Worm (Caenorhabditis elegans): ENCODE results near the gene B0304.4.
A peak's percentile ranks its signal among the peaks of the same experiment; 100 is the strongest.

Gene B0304.4

DNA sequence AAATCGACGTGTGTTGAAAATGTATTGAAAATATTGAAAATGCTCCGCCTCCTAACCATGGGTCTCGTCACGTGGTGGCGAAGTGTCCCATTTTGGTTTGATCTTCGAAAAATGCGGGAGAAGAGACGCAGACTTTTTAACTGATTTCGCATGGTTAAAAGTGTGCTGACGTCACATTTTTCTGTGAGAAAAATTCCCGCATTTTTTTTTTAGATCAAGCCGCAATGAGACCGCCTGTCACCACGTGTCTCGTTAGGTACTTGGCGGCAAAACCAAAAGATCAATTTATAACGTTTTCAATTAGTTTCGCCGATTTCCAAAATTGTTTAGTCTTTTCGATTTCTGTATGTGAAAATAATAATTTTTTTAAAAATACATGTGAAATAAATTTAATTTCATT is 2.2 kb upstream of the B0304.4 start:
- TF ChIP-seq irx-1 (tag; optimal IDR thresholded peaks at IDR 0.05), result no peak
- no peak for TF ChIP-seq C34B4.2 (tag; optimal IDR thresholded peaks at IDR 0.05)
- TF ChIP-seq pax-3 (tag; optimal IDR thresholded peaks at IDR 0.05), result no peak

DNA sequence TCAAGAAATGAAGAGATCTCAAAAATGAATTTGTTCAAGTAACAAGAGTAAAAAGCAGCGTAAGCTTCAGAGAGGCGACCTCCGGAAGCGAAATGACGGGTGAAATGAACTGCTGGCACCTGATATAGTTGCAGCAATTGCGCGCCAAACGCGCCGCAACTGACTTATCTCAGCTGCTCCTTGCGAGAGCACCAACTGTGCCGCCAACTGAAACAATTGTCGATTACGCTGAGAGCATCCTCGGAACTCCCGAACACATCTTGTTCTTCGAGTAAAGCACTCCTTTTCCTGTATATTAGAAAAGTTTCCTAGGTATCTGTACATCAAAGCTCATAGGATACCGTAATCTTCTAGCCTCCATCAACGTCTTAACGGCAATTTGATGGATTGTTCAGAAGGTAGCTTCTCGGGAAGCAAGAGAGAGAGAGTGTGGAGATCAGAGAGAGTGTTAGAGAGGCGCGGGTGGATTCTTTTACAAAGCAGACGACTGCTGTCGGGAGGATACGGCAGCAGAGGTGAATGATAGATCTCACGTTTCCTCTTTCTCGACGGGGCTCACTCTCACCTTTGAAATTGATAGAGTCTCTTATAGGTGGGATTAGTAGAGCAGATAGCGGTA is 2.9 kb downstream of the B0304.4 start:
- TF ChIP-seq efl-1 (optimal IDR thresholded peaks at IDR 0.05) (no peak), efl-1 (GFP tag; optimal IDR thresholded peaks at IDR 0.05 in 1 of 2) (no peak), nhr-71 (tag; optimal IDR thresholded peaks at IDR 0.05) (peak; percentile 53), mab-9 (GFP tag; IDR thresholded peaks at IDR 0.05) (no peak), mdl-1 (tag; optimal IDR thresholded peaks at IDR 0.05) (no peak), unc-130 (tag; optimal IDR thresholded peaks at IDR 0.05) (peak; percentile 16), nhr-19 (GFP tag; conservative IDR thresholded peaks at IDR 0.05) (0 out of 2 replicates have a peak, but pooled peaks have one; percentile 23), nhr-20 (tag; optimal IDR thresholded peaks at IDR 0.05) (peak; percentile 14), unc-86 (tag; optimal IDR thresholded peaks at IDR 0.05) (no peak), ceh-8 (GFP tag; optimal IDR thresholded peaks at IDR 0.05) (no peak), lin-14 (GFP tag; optimal IDR thresholded peaks at IDR 0.05) (peak; percentile 77), jun-1 (tag; optimal IDR thresholded peaks at IDR 0.05) (no peak), egl-13 (tag; optimal IDR thresholded peaks at IDR 0.05) (no peak), xbp-1 (tag; optimal IDR thresholded peaks at IDR 0.05) (no peak), lsy-2 (tag; optimal IDR thresholded peaks at IDR 0.05) (peak in 1 of 2 experiments; percentile 25), rnt-1 (tag; optimal IDR thresholded peaks at IDR 0.05) (peak; percentile 70)

DNA sequence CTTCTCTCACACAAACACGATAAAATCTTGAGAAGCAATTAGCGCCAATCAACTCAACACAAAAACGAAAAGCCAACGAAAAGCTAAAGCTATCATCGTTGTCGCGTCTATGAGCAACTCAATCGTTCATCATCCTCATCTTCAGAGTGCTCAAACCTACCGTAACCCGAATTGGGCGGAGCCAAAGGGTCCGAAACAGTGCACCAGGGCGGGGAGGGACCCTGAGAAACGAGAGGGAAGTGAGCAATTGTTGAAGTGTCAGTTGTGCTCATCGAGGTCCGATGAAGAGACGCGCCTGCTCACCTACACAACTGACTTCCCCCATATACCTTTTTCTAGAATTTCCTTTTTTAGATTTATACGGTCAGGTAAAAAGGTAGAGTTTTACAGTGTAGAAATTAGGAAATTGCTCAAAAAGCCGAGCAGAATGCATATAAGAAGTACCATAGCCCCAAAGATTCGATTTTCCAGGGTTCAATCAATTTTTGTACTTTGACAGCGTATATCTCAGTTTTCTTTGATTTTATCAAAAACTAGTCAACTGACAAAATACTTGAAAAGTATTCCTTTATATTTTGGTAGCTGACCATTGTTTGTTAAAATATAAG is 4.6 kb downstream of the B0304.4 start, which contains the start of gene hlh-1:
hlh-1 (plus strand) TSS at position 275 of the 608 bp plus-strand sequence.
- TF ChIP-seq aly-2 (tag; optimal IDR thresholded peaks at IDR 0.05), result no peak
- TF ChIP-seq elt-3 (tag; optimal IDR thresholded peaks at IDR 0.05), result no peak
- TF ChIP-seq F16B12.6 (tag; optimal IDR thresholded peaks at IDR 0.05), result no peak
- no peak for TF ChIP-seq fkh-4 (tag; optimal IDR thresholded peaks at IDR 0.05; ENCODE audit: borderline replicate concordance)
- TF ChIP-seq fkh-10 (GFP tag; optimal IDR thresholded peaks at IDR 0.05), result no peak
- TF ChIP-seq egl-27 (tag; optimal IDR thresholded peaks at IDR 0.05), result no peak
- TF ChIP-seq unc-130 (tag; optimal IDR thresholded peaks at IDR 0.05), result peak; percentile 15
- peak; percentile 18 for TF ChIP-seq tbx-2 (tag; optimal IDR thresholded peaks at IDR 0.05)
- no peak for TF ChIP-seq zag-1 (tag; optimal IDR thresholded peaks at IDR 0.05)
- no peak for TF ChIP-seq C16A3.4 (tag; optimal IDR thresholded peaks at IDR 0.05)
- TF ChIP-seq vab-15 (tag; optimal IDR thresholded peaks at IDR 0.05), result peak; percentile 31
- TF ChIP-seq nhr-71 (tag; optimal IDR thresholded peaks at IDR 0.05), result peak; percentile 79
- no peak for TF ChIP-seq nhr-11 (tag; optimal IDR thresholded peaks at IDR 0.05)
- no peak for TF ChIP-seq lin-15B (tag; optimal IDR thresholded peaks at IDR 0.05)
- TF ChIP-seq xbp-1 (tag; optimal IDR thresholded peaks at IDR 0.05), result no peak
- TF ChIP-seq sptf-1 (tag; optimal IDR thresholded peaks at IDR 0.05), result no peak
- TF ChIP-seq Y116A8C.19 (tag; optimal IDR thresholded peaks at IDR 0.05; ENCODE audit: borderline replicate concordance), result no peak
- no peak for TF ChIP-seq sox-4 (tag; optimal IDR thresholded peaks at IDR 0.05)
- TF ChIP-seq ceh-88 (GFP tag; IDR thresholded peaks at IDR 0.05), result no peak
- no peak for TF ChIP-seq skn-1 (tag; optimal IDR thresholded peaks at IDR 0.05)
- peak; percentile 72 for TF ChIP-seq lin-14 (GFP tag; optimal IDR thresholded peaks at IDR 0.05)
- TF ChIP-seq ets-5 (GFP tag; IDR thresholded peaks at IDR 0.05), result no peak
- no peak for TF ChIP-seq sup-37 (GFP tag; optimal IDR thresholded peaks at IDR 0.05)
- no peak for TF ChIP-seq snpc-4 (tag; optimal IDR thresholded peaks at IDR 0.05)
- peak; percentile 57 for TF ChIP-seq nhr-19 (GFP tag; conservative IDR thresholded peaks at IDR 0.05)
- no peak for TF ChIP-seq nhr-90 (tag; optimal IDR thresholded peaks at IDR 0.05; ENCODE audit: poor library complexity)
- peak; percentile 16 to 18 for TF ChIP-seq efl-1 (optimal IDR thresholded peaks at IDR 0.05)
- no peak for TF ChIP-seq efl-1 (GFP tag; optimal IDR thresholded peaks at IDR 0.05 in 1 of 2)
- peak; percentile 4 for TF ChIP-seq lin-13 (GFP tag; optimal IDR thresholded peaks at IDR 0.05)
- TF ChIP-seq isw-1 (GFP tag; IDR thresholded peaks at IDR 0.05), result no peak
- TF ChIP-seq nhr-237 (tag; optimal IDR thresholded peaks at IDR 0.05), result no peak
- no peak for TF ChIP-seq irx-1 (tag; optimal IDR thresholded peaks at IDR 0.05)
- peak; percentile 77 to 94 for TF ChIP-seq lsy-2 (tag; optimal IDR thresholded peaks at IDR 0.05)
- no peak for TF ChIP-seq C34B4.2 (tag; optimal IDR thresholded peaks at IDR 0.05)
- TF ChIP-seq lin-35 (GFP tag; optimal IDR thresholded peaks at IDR 0.05), result no peak
- no peak for TF ChIP-seq unc-30 (tag; optimal IDR thresholded peaks at IDR 0.05)
- no peak for TF ChIP-seq ztf-4 (tag; optimal IDR thresholded peaks at IDR 0.05)
- peak; percentile 23 for TF ChIP-seq swsn-7 (tag; optimal IDR thresholded peaks at IDR 0.05)

Data from whole organism, L1 larva.